Fruit fly (Drosophila melanogaster): ENCODE results near the gene IA-2.

dm6 chr2L:1065038-1065437 lies 17.2 kb upstream of the IA-2 start:
- TF ChIP-seq pan (optimal IDR thresholded peaks at IDR 0.05) (no peak), EcR (GFP tag; optimal IDR thresholded peaks at IDR 0.05) (no peak), CG8478 (optimal IDR thresholded peaks at IDR 0.05) (no peak), Dll (optimal IDR thresholded peaks at IDR 0.05) (no peak), psq (optimal IDR thresholded peaks at IDR 0.05) (no peak)

All from whole organism.